Worm (Caenorhabditis elegans) whole organism, early embryonic: ENCODE measurements around the gene Y38C1AA.12.

Experiments
- B0310.2 ChIP-seq: sonication (generic microtip); optimal IDR thresholded peaks from 2 replicates; lab custom pipeline; 2016; ENCODE audit warnings: mild to moderate bottlenecking, missing genetic modification characterization, missing compliant biosample characterization
- F13C5.2 ChIP-seq: sonication (generic microtip); optimal IDR thresholded peaks from 2 replicates; lab custom pipeline; 2017; ENCODE audit warnings: mild to moderate bottlenecking, missing genetic modification characterization, inconsistent platforms, missing compliant biosample characterization
- aly-1 ChIP-seq: sonication (generic microtip); optimal IDR thresholded peaks from 2 replicates; lab custom pipeline; 2016; ENCODE audit warnings: missing genetic modification characterization, missing compliant biosample characterization
- ama-1 ChIP-seq: fragments of 150-350 bp; optimal IDR thresholded peaks from 2 replicates; lab custom pipeline; 2014
- ceh-13 ChIP-seq: fragments of 200-800 bp; sonication (Bioruptor generic); optimal IDR thresholded peaks from 2 replicates; lab custom pipeline; 2018; ENCODE audit warnings: mild to moderate bottlenecking, missing genetic modification characterization, missing compliant biosample characterization
- ceh-36 ChIP-seq: sonication (generic microtip); optimal IDR thresholded peaks from 2 replicates; lab custom pipeline; 2016; ENCODE audit warnings: missing genetic modification characterization, inconsistent platforms, missing compliant biosample characterization
- ets-7 ChIP-seq: sonication (generic microtip); optimal IDR thresholded peaks from 2 replicates; lab custom pipeline; 2016; ENCODE audit warnings: missing genotype, missing genetic modification characterization, missing compliant biosample characterization
- flt-1 ChIP-seq: fragments of 200-800 bp; sonication (Bioruptor generic); IDR thresholded peaks from 2 replicates; pipeline ENCODE4 v1.3.6; 2022; ENCODE audit warnings: missing genetic modification characterization, missing compliant biosample characterization
- hmbx-1 ChIP-seq: sonication (generic microtip); optimal IDR thresholded peaks from 2 replicates; lab custom pipeline; 2016; ENCODE audit warnings: mild to moderate bottlenecking, missing genetic modification characterization, missing compliant biosample characterization
- hmg-4 ChIP-seq: fragments of 200-800 bp; sonication (Bioruptor generic); optimal IDR thresholded peaks from 2 replicates; lab custom pipeline; 2018; ENCODE audit warnings: mild to moderate bottlenecking, missing genetic modification characterization, missing compliant biosample characterization
- hnd-1 ChIP-seq: sonication (generic microtip); optimal IDR thresholded peaks from 2 replicates; lab custom pipeline; 2016; ENCODE audit warnings: missing genetic modification characterization, missing compliant biosample characterization
- pes-1 ChIP-seq: fragments of 200-800 bp; sonication (Bioruptor generic); IDR thresholded peaks from 2 replicates; pipeline ENCODE4 v1.3.6; 2022; ENCODE audit warnings: missing genetic modification reagents, missing genetic modification characterization, missing compliant biosample characterization
- scrt-1 ChIP-seq: fragments of 200-800 bp; sonication (Bioruptor generic); IDR thresholded peaks from 2 replicates; pipeline ENCODE4 v1.3.6; 2022; ENCODE audit warnings: missing genetic modification characterization, missing compliant biosample characterization
- sea-1 ChIP-seq: fragments of 200-800 bp; sonication (Bioruptor generic); conservative IDR thresholded peaks from 2 replicates; pipeline ENCODE4 v1.3.6; 2022; ENCODE audit warnings: missing genetic modification characterization, missing compliant biosample characterization
- tbx-11 ChIP-seq: fragments of 200-800 bp; sonication (Bioruptor generic); IDR thresholded peaks from 2 replicates; pipeline ENCODE4 v1.3.6; 2022; ENCODE audit warnings: missing genetic modification characterization, missing compliant biosample characterization
- tbx-37 ChIP-seq: fragments of 200-800 bp; sonication (Bioruptor generic); conservative IDR thresholded peaks from 2 replicates; pipeline ENCODE4 v1.3.6; 2022; ENCODE audit warnings: missing genetic modification reagents, missing genetic modification characterization, missing compliant biosample characterization
- tra-4 ChIP-seq: sonication (generic microtip); optimal IDR thresholded peaks from 2 replicates; lab custom pipeline; 2017; ENCODE audit warnings: missing genetic modification characterization, missing compliant biosample characterization

Gene Y38C1AA.12

ce11 chrIV:187336-187735 lies 4.7 kb upstream of the Y38C1AA.12 start:
- no peak for TF ChIP-seq aly-1 (tag; lab: Kevin White, UChicago)
- TF ChIP-seq ama-1: no peak
- no peak for TF ChIP-seq ceh-13 (GFP tag; lab: Kevin White, UChicago)
- TF ChIP-seq flt-1 (GFP tag; lab: Robert Waterston, UW): no peak
- no peak for TF ChIP-seq ets-7
- no peak for TF ChIP-seq hnd-1
- TF ChIP-seq tbx-11 (GFP tag; lab: Robert Waterston, UW): no peak
- TF ChIP-seq tbx-37 (GFP tag; lab: Robert Waterston, UW): no peak
- no peak for TF ChIP-seq pes-1
- TF ChIP-seq scrt-1 (GFP tag; lab: Robert Waterston, UW): no peak
- no peak for TF ChIP-seq ceh-36
- TF ChIP-seq hmg-4 (GFP tag; lab: Kevin White, UChicago): no peak
- TF ChIP-seq F13C5.2: no peak
- no peak for TF ChIP-seq hmbx-1 (tag; lab: Kevin White, UChicago)
- TF ChIP-seq tra-4 (tag; lab: Kevin White, UChicago): no peak

ce11 chrIV:189087-189486 lies 3.0 kb upstream of the Y38C1AA.12 start:
- TF ChIP-seq hmbx-1 (tag; lab: Kevin White, UChicago): no peak
- TF ChIP-seq hnd-1: no peak
- TF ChIP-seq B0310.2: no peak
- TF ChIP-seq tbx-37 (GFP tag; lab: Robert Waterston, UW): no peak
- TF ChIP-seq ama-1: no peak
- TF ChIP-seq tbx-11 (GFP tag; lab: Robert Waterston, UW): no peak
- no peak for TF ChIP-seq ets-7
- no peak for TF ChIP-seq hmg-4 (GFP tag; lab: Kevin White, UChicago)
- TF ChIP-seq sea-1 (GFP tag; lab: Robert Waterston, UW): no peak
- TF ChIP-seq ceh-36: no peak
- no peak for TF ChIP-seq pes-1
- TF ChIP-seq F13C5.2: no peak
- TF ChIP-seq tra-4 (tag; lab: Kevin White, UChicago): no peak
- no peak for TF ChIP-seq ceh-13 (GFP tag; lab: Kevin White, UChicago)
- no peak for TF ChIP-seq flt-1 (GFP tag; lab: Robert Waterston, UW)
- no peak for TF ChIP-seq scrt-1 (GFP tag; lab: Robert Waterston, UW)
- TF ChIP-seq aly-1 (tag; lab: Kevin White, UChicago): no peak

ce11 chrIV:194442-194841 lies 2.4 kb downstream of the Y38C1AA.12 start, which contains the start of gene csn-3:
Gene csn-3, plus strand, starts transcription at chrIV:194742.
- no peak for TF ChIP-seq ceh-13 (GFP tag; lab: Kevin White, UChicago)

- no peak for TF ChIP-seq ceh-36
- TF ChIP-seq hmg-4 (GFP tag; lab: Kevin White, UChicago): no peak
- no peak for TF ChIP-seq B0310.2
- no peak for TF ChIP-seq pes-1
- no peak for TF ChIP-seq ama-1
- TF ChIP-seq ceh-13 (GFP tag; lab: Kevin White, UChicago): no peak
- no peak for TF ChIP-seq sea-1 (GFP tag; lab: Robert Waterston, UW)
These were observed 11.0 kb downstream of the Y38C1AA.12 start, which contains the start of gene gfrp-1 for ce11 chrIV:202921-203652. Gene gfrp-1, plus strand, starts transcription at chrIV:203602.

- TF ChIP-seq tbx-37 (GFP tag; lab: Robert Waterston, UW) (no peak), scrt-1 (GFP tag; lab: Robert Waterston, UW) (no peak), ama-1 (no peak), flt-1 (GFP tag; lab: Robert Waterston, UW) (no peak), B0310.2 (no peak), ets-7 (no peak), tbx-11 (GFP tag; lab: Robert Waterston, UW) (no peak), tra-4 (tag; lab: Kevin White, UChicago) (no peak), hnd-1 (no peak), ceh-13 (GFP tag; lab: Kevin White, UChicago) (no peak), pes-1 (no peak), ceh-36 (no peak), F13C5.2 (no peak), hmg-4 (GFP tag; lab: Kevin White, UChicago) (no peak), aly-1 (tag; lab: Kevin White, UChicago) (no peak), hmbx-1 (tag; lab: Kevin White, UChicago) (no peak)
These were observed 12.9 kb downstream of the Y38C1AA.12 start, which contains the start of gene coa-1 for ce11 chrIV:204998-205397. Gene coa-1, plus strand, starts transcription at chrIV:205298.

- TF ChIP-seq F13C5.2: no peak
- TF ChIP-seq ama-1: no peak
- no peak for TF ChIP-seq ets-7
- no peak for TF ChIP-seq tra-4 (tag; lab: Kevin White, UChicago)
- TF ChIP-seq B0310.2: no peak
- TF ChIP-seq tbx-11 (GFP tag; lab: Robert Waterston, UW): no peak
- no peak for TF ChIP-seq ceh-36
- no peak for TF ChIP-seq hmg-4 (GFP tag; lab: Kevin White, UChicago)
- TF ChIP-seq hnd-1: no peak
- TF ChIP-seq aly-1 (tag; lab: Kevin White, UChicago): no peak
- no peak for TF ChIP-seq sea-1 (GFP tag; lab: Robert Waterston, UW)
- no peak for TF ChIP-seq hmbx-1 (tag; lab: Kevin White, UChicago)
- TF ChIP-seq ceh-13 (GFP tag; lab: Kevin White, UChicago): no peak
- TF ChIP-seq flt-1 (GFP tag; lab: Robert Waterston, UW): no peak
- no peak for TF ChIP-seq scrt-1 (GFP tag; lab: Robert Waterston, UW)
- TF ChIP-seq pes-1: no peak
- TF ChIP-seq tbx-37 (GFP tag; lab: Robert Waterston, UW): no peak
These were observed 15.8 kb downstream of the Y38C1AA.12 start, which contains the start of gene Y38C1AA.1 for ce11 chrIV:207885-208284. Gene Y38C1AA.1, plus strand, starts transcription at chrIV:208185.

- TF ChIP-seq pes-1 (no peak), ceh-13 (GFP tag; lab: Kevin White, UChicago) (no peak), B0310.2 (no peak), F13C5.2 (no peak), tbx-37 (GFP tag; lab: Robert Waterston, UW) (no peak), flt-1 (GFP tag; lab: Robert Waterston, UW) (no peak), ama-1 (no peak)
These were observed 18.5 kb downstream of the Y38C1AA.12 start for ce11 chrIV:210591-210990.
